Worm (Caenorhabditis elegans): Measurements from ENCODE around the gene scl-23.
"Not testable (repeated sequence)": the region's sequence is repeated elsewhere in the genome, so short reads cannot be mapped to it uniquely, and the experiment has no call there.

The scl-23 gene

DNA sequence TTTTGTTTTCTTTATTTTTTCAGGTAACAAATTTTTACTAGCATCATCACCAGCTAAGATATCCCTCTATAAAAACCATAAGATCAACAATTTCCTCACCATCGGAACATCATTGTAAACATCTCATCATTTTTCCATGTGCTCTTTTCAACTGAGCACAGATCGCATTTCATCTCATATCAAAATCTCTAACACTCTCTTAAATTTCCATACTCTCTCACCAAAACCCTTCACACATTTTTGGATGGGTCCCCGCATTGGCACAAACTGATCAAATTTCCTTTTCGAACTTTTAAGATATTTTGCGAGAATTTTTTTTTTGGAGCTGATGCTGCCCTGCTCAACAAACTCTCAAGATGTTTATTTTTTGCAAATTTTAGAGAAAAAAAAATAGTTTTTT, 12.5 kb downstream of the scl-23 start:
- TF ChIP-seq tbp1 (GFP tag; optimal IDR thresholded peaks at IDR 0.05) (no peak), F57C9.4 (tag; optimal IDR thresholded peaks at IDR 0.05) (no peak), mcd-1 (GFP tag; IDR thresholded peaks at IDR 0.05) (no peak), athp-1 (tag; optimal IDR thresholded peaks at IDR 0.05) (no peak), fkh-3 (tag; optimal IDR thresholded peaks at IDR 0.05) (no peak), ama-1 (optimal IDR thresholded peaks at IDR 0.05) (no peak), ama-1 (GFP tag; optimal IDR thresholded peaks at IDR 0.05) (no peak), lin-40 (tag; optimal IDR thresholded peaks at IDR 0.05) (no peak)

DNA sequence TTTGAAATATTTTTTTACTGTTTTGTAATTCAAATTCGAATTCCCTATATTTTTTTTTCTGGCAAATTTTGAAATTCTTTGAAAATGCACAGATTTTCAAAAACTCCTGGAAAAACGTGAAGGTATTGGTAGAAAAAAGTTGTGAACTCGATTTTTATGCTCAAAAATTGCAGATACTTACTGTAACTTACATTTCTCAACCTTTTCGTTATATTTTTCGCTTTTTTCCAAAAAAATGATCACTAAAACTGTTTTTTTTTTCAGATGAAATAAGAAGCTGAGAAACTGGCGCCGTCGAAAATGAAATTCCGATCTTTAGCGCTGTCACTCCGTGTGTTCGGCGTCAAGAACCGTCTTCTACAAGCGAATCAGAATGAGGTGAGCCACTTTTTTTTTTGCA, 13.8 kb downstream of the scl-23 start, which contains the start of gene T05C7.8:
Gene T05C7.8 (plus strand): TSS at position 301 of the 400 bp plus-strand sequence.
- no peak for TF ChIP-seq aptf-3 (GFP tag; IDR thresholded peaks at IDR 0.05)
- TF ChIP-seq rcor-1 (GFP tag; IDR thresholded peaks at IDR 0.05): no peak
- TF ChIP-seq nhr-90 (tag; optimal IDR thresholded peaks at IDR 0.05): no peak
- no peak for TF ChIP-seq ama-1 (optimal IDR thresholded peaks at IDR 0.05)
- no peak for TF ChIP-seq ama-1 (GFP tag; optimal IDR thresholded peaks at IDR 0.05)
- TF ChIP-seq F57A8.1 (GFP tag; optimal IDR thresholded peaks at IDR 0.05): no peak
- no peak for TF ChIP-seq ceh-79 (tag; optimal IDR thresholded peaks at IDR 0.05)
- TF ChIP-seq akir-1 (GFP tag; optimal IDR thresholded peaks at IDR 0.05): no peak
- TF ChIP-seq lin-26 (GFP tag; IDR thresholded peaks at IDR 0.05): no peak
- no peak for TF ChIP-seq Y95B8A.8 (GFP tag; IDR thresholded peaks at IDR 0.05)
- no peak for TF ChIP-seq nhr-179 (tag; optimal IDR thresholded peaks at IDR 0.05)
- TF ChIP-seq hmg-20 (GFP tag; IDR thresholded peaks at IDR 0.05): no peak
- TF ChIP-seq snpc-1.3 (tag; optimal IDR thresholded peaks at IDR 0.05; ENCODE audit: insufficient read depth): no peak
- no peak for TF ChIP-seq mes-4 (tag; optimal IDR thresholded peaks at IDR 0.05)
- no peak for TF ChIP-seq unc-130 (GFP tag; optimal IDR thresholded peaks at IDR 0.05)
- no peak for TF ChIP-seq ceh-58 (GFP tag; IDR thresholded peaks at IDR 0.05)
- no peak for TF ChIP-seq K12H6.12 (tag; optimal IDR thresholded peaks at IDR 0.05)
- TF ChIP-seq aptf-2 (GFP tag; conservative IDR thresholded peaks at IDR 0.05): no peak
- no peak for TF ChIP-seq mxl-1 (tag; optimal IDR thresholded peaks at IDR 0.05)
- TF ChIP-seq ztf-22 (GFP tag; optimal IDR thresholded peaks at IDR 0.05): no peak
- no peak for TF ChIP-seq nhr-80 (tag; optimal IDR thresholded peaks at IDR 0.05)

DNA sequence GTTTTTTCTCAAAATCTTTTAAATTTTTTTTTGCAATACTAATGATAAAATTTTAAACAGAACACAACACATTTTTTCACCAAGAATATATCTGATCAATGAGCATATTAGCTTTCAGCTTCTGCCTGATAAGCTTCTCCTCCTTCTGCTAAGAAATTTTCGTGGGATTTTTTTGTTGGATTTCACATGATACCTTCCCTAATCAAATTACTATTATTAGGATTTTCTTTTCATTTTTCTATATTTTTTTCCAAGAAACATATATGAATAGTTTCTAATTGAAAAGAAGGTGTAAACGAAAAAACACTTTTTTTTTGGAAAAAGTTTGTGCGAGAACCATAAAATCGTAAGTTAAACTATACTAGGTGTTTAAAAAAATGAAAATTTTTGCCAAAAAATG, 16.7 kb downstream of the scl-23 start:
- TF ChIP-seq tbp1 (GFP tag; optimal IDR thresholded peaks at IDR 0.05): no peak

DNA sequence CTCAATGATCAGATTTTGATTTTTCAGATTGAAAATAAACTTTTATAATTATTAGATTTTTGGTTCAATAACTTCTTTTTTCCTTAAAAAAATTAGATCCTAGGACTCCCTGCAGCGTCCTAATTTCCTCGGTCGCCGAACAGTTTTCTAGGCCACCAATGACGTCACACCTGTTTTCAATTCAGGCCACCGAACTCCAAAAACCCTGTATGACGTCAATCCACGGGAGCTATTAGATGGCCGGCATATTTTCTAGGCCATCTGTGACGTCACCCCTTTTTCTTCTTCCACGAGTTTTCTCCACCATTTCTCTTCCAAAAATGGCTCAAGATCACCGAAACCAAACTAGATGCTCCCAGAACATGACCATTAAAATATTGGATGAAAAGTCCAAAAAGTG, 18.6 kb downstream of the scl-23 start:
- TF ChIP-seq lin-26 (GFP tag; IDR thresholded peaks at IDR 0.05): no peak

DNA sequence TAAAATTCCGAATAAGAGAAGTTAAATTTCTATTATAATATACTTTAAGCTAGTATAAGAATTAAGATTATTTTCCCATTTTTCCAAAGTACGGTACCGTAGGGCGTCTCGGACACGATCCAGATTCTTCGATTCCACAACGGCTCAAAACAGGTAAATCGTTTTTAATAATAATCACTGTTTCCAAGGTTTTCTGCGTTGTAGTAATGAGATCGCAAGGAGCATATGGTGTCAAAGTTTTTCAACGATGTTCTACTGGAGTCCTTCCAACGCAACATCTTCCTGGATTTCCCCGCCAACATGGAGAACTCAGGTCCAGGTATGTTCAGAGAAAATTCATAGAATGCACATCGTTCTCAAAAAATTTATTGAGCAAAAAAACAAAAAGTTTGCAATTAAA, 28.4 kb downstream of the scl-23 start, which contains the start of gene T05C7.7:
Gene T05C7.7 (plus strand): TSS at position 301 of the 400 bp plus-strand sequence.
- not testable (repeated sequence) for TF ChIP-seq dpl-1 (GFP tag; optimal IDR thresholded peaks at IDR 0.05); madf-6 (GFP tag; IDR thresholded peaks at IDR 0.05); sptf-2 (GFP tag; optimal IDR thresholded peaks at IDR 0.05)

DNA sequence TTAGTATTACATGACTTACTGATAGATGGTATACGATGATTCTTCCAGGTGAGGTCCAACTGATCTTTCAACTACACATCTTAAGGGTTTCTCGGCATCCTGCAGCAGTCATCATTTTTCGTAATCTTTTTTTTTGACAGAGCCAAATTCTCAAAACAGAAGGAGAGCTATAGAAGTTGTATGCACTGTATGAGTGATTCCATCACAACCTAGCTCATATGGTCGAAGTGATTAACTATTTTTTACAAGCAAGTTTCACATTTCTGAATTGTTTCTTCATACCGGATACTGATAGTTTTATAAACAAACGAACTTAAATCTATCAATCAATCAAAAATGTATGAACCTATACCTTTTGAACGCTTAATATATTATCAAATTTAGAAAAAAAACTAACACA, 31.1 kb downstream of the scl-23 start, which contains the start of gene T05C7.5:
Gene T05C7.5 (minus strand): TSS at position 101 of the 400 bp plus-strand sequence.
- no peak for TF ChIP-seq sdz-38 (tag; optimal IDR thresholded peaks at IDR 0.05)
- TF ChIP-seq nfya-1 (tag; optimal IDR thresholded peaks at IDR 0.05; ENCODE audit: borderline replicate concordance, insufficient read depth): no peak
- no peak for TF ChIP-seq hlh-26 (GFP tag; conservative IDR thresholded peaks at IDR 0.05)
- no peak for TF ChIP-seq K12H6.12 (tag; optimal IDR thresholded peaks at IDR 0.05)
- no peak for TF ChIP-seq madf-8 (GFP tag; conservative IDR thresholded peaks at IDR 0.05)
- no peak for TF ChIP-seq T26A5.8 (tag; optimal IDR thresholded peaks at IDR 0.05)
- no peak for TF ChIP-seq hrde-1 (tag; optimal IDR thresholded peaks at IDR 0.05; ENCODE audit: borderline replicate concordance)
- no peak for TF ChIP-seq lsy-27 (tag; optimal IDR thresholded peaks at IDR 0.05; ENCODE audit: borderline replicate concordance, insufficient read depth)
- no peak for TF ChIP-seq bed-2 (GFP tag; IDR thresholded peaks at IDR 0.05)
- TF ChIP-seq F52B5.7 (tag; optimal IDR thresholded peaks at IDR 0.05): no peak
- TF ChIP-seq F33H1.4 (GFP tag; IDR thresholded peaks at IDR 0.05): no peak
- TF ChIP-seq B0336.3 (GFP tag; IDR thresholded peaks at IDR 0.05): no peak
- no peak for TF ChIP-seq xnd-1 (tag; optimal IDR thresholded peaks at IDR 0.05)
- TF ChIP-seq Y95B8A.8 (GFP tag; IDR thresholded peaks at IDR 0.05): no peak
- no peak for TF ChIP-seq nfyb-1 (GFP tag; IDR thresholded peaks at IDR 0.05)
